Worm (Caenorhabditis elegans) whole organism, midembryonic: ENCODE measurements around the gene D2023.6.

Experiments
- tab-1 ChIP-seq: fragments of 200-800 bp; sonication (Bioruptor generic); IDR thresholded peaks from 2 replicates; pipeline ENCODE4 v1.3.6; 2022; ENCODE audit warnings: missing genetic modification characterization, missing compliant biosample characterization
- ztf-29 ChIP-seq: fragments of 200-800 bp; sonication (Bioruptor generic); IDR thresholded peaks from 2 replicates; pipeline ENCODE4 v1.3.6; 2022; ENCODE audit warnings: missing genetic modification reagents, missing genetic modification characterization, missing compliant biosample characterization

ce11 chrV:11836073-11836472, 8.9 kb downstream of the D2023.6 start, which contains the start of gene R13H4.2:
- TF ChIP-seq tab-1: no peak
- no peak for TF ChIP-seq ztf-29
